Worm (Caenorhabditis elegans): ENCODE measurements around the gene igcm-2.

ce11 chrX:6334602-6335001 is 56.8 kb downstream of the igcm-2 start:
- TF ChIP-seq med-1 (GFP tag; optimal IDR thresholded peaks at IDR 0.05; ENCODE audit: insufficient read depth), result no peak
- TF ChIP-seq flt-1 (GFP tag; IDR thresholded peaks at IDR 0.05), result no peak
